Worm (Caenorhabditis elegans) whole organism, early embryonic: ENCODE measurements around the gene D1054.9.

ENCODE experiments used
- B0310.2 ChIP-seq: sonication (generic microtip); optimal IDR thresholded peaks from 2 replicates; lab custom pipeline; 2016; ENCODE audit warnings: mild to moderate bottlenecking, missing genetic modification characterization, missing compliant biosample characterization
- F13C5.2 ChIP-seq: sonication (generic microtip); optimal IDR thresholded peaks from 2 replicates; lab custom pipeline; 2017; ENCODE audit warnings: mild to moderate bottlenecking, missing genetic modification characterization, inconsistent platforms, missing compliant biosample characterization
- aly-1 ChIP-seq: sonication (generic microtip); optimal IDR thresholded peaks from 2 replicates; lab custom pipeline; 2016; ENCODE audit warnings: missing genetic modification characterization, missing compliant biosample characterization
- ama-1 ChIP-seq: fragments of 150-350 bp; optimal IDR thresholded peaks from 2 replicates; lab custom pipeline; 2014
- ceh-13 ChIP-seq: fragments of 200-800 bp; sonication (Bioruptor generic); optimal IDR thresholded peaks from 2 replicates; lab custom pipeline; 2018; ENCODE audit warnings: mild to moderate bottlenecking, missing genetic modification characterization, missing compliant biosample characterization
- ceh-36 ChIP-seq: sonication (generic microtip); optimal IDR thresholded peaks from 2 replicates; lab custom pipeline; 2016; ENCODE audit warnings: missing genetic modification characterization, inconsistent platforms, missing compliant biosample characterization
- ets-7 ChIP-seq: sonication (generic microtip); optimal IDR thresholded peaks from 2 replicates; lab custom pipeline; 2016; ENCODE audit warnings: missing genotype, missing genetic modification characterization, missing compliant biosample characterization
- flt-1 ChIP-seq: fragments of 200-800 bp; sonication (Bioruptor generic); IDR thresholded peaks from 2 replicates; pipeline ENCODE4 v1.3.6; 2022; ENCODE audit warnings: missing genetic modification characterization, missing compliant biosample characterization
- hmbx-1 ChIP-seq: sonication (generic microtip); optimal IDR thresholded peaks from 2 replicates; lab custom pipeline; 2016; ENCODE audit warnings: mild to moderate bottlenecking, missing genetic modification characterization, missing compliant biosample characterization
- hmg-4 ChIP-seq: fragments of 200-800 bp; sonication (Bioruptor generic); optimal IDR thresholded peaks from 2 replicates; lab custom pipeline; 2018; ENCODE audit warnings: mild to moderate bottlenecking, missing genetic modification characterization, missing compliant biosample characterization
- hnd-1 ChIP-seq: sonication (generic microtip); optimal IDR thresholded peaks from 2 replicates; lab custom pipeline; 2016; ENCODE audit warnings: missing genetic modification characterization, missing compliant biosample characterization
- pes-1 ChIP-seq: fragments of 200-800 bp; sonication (Bioruptor generic); IDR thresholded peaks from 2 replicates; pipeline ENCODE4 v1.3.6; 2022; ENCODE audit warnings: missing genetic modification reagents, missing genetic modification characterization, missing compliant biosample characterization
- scrt-1 ChIP-seq: fragments of 200-800 bp; sonication (Bioruptor generic); IDR thresholded peaks from 2 replicates; pipeline ENCODE4 v1.3.6; 2022; ENCODE audit warnings: missing genetic modification characterization, missing compliant biosample characterization
- sea-1 ChIP-seq: fragments of 200-800 bp; sonication (Bioruptor generic); conservative IDR thresholded peaks from 2 replicates; pipeline ENCODE4 v1.3.6; 2022; ENCODE audit warnings: missing genetic modification characterization, missing compliant biosample characterization
- tbx-11 ChIP-seq: fragments of 200-800 bp; sonication (Bioruptor generic); IDR thresholded peaks from 2 replicates; pipeline ENCODE4 v1.3.6; 2022; ENCODE audit warnings: missing genetic modification characterization, missing compliant biosample characterization
- tbx-37 ChIP-seq: fragments of 200-800 bp; sonication (Bioruptor generic); conservative IDR thresholded peaks from 2 replicates; pipeline ENCODE4 v1.3.6; 2022; ENCODE audit warnings: missing genetic modification reagents, missing genetic modification characterization, missing compliant biosample characterization
- tra-4 ChIP-seq: sonication (generic microtip); optimal IDR thresholded peaks from 2 replicates; lab custom pipeline; 2017; ENCODE audit warnings: missing genetic modification characterization, missing compliant biosample characterization

The D1054.9 gene

ce11 chrV:10802060-10802459, 11.2 kb upstream of the D1054.9 start:
- TF ChIP-seq tra-4 (tag; lab: Kevin White, UChicago), result no peak
- no peak for TF ChIP-seq B0310.2 (tag; lab: Kevin White, UChicago)
- no peak for TF ChIP-seq hmg-4 (GFP tag; lab: Kevin White, UChicago)
- no peak for TF ChIP-seq tbx-11
- TF ChIP-seq tbx-37 (GFP tag; lab: Robert Waterston, UW), result no peak
- TF ChIP-seq flt-1 (GFP tag; lab: Robert Waterston, UW), result no peak
- no peak for TF ChIP-seq aly-1 (tag; lab: Kevin White, UChicago)
- no peak for TF ChIP-seq ceh-36 (tag; lab: Kevin White, UChicago)
- TF ChIP-seq hmbx-1 (tag; lab: Kevin White, UChicago), result no peak
- TF ChIP-seq pes-1 (GFP tag; lab: Robert Waterston, UW), result no peak
- no peak for TF ChIP-seq sea-1 (GFP tag; lab: Robert Waterston, UW)
- TF ChIP-seq ama-1 (lab: Kevin White, UChicago), result no peak
- TF ChIP-seq hnd-1 (tag; lab: Kevin White, UChicago), result no peak
- TF ChIP-seq scrt-1 (GFP tag; lab: Robert Waterston, UW), result no peak
- TF ChIP-seq ceh-13 (GFP tag; lab: Kevin White, UChicago), result no peak
- TF ChIP-seq ets-7, result no peak
- no peak for TF ChIP-seq F13C5.2 (tag; lab: Kevin White, UChicago)

DNA sequence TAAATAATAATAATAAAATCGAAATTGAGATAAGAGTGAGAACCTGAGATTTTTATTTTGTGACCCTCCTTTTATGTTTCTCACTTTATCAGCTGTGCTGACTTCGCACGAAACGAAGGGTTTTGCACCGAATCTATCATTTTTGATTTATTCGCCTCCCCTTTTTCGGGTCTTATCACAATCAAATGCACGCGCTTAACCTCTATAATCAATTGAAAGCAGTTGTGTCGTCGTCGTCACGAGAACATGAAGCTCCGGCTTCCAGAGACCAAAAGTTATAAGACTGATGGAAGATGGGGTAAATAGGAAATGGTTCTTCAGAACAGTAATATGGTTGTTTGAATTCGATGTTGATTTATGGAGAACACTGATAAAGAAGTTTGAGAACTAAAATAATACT, 10.3 kb upstream of the D1054.9 start, which contains the start of gene D1054.18:
Gene D1054.18, minus strand, starts transcription at position 45 of the 400 bp plus-strand sequence.
- TF ChIP-seq ets-7, result no peak
- TF ChIP-seq tbx-11, result no peak
- no peak for TF ChIP-seq hmbx-1 (tag; lab: Kevin White, UChicago)
- no peak for TF ChIP-seq pes-1 (GFP tag; lab: Robert Waterston, UW)
- no peak for TF ChIP-seq hmg-4 (GFP tag; lab: Kevin White, UChicago)
- no peak for TF ChIP-seq ceh-36 (tag; lab: Kevin White, UChicago)

DNA sequence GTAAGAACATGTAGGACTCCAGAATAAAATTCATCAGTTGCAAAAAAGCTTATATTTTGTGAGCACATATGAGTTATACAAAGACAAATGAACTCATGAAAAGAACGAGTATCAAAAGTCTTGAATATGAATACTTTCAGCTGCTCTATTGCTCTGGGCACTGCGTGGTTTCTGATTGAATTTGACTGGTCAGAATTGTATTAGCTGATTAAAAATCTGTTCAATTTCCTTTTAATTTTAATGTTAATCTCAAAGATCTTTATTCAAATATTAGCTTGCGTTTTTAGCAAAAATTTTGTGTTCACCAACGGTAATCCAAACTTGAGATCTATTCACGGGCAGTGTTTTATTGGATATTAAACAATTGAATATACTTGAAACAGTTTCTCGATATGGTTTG, 7.2 kb upstream of the D1054.9 start, which contains the start of gene srh-184:
Gene srh-184, minus strand, starts transcription at position 101 of the 400 bp plus-strand sequence.
- no peak for TF ChIP-seq ceh-13 (GFP tag; lab: Kevin White, UChicago)
- no peak for TF ChIP-seq tbx-11
- no peak for TF ChIP-seq B0310.2 (tag; lab: Kevin White, UChicago)
- no peak for TF ChIP-seq tra-4 (tag; lab: Kevin White, UChicago)
- no peak for TF ChIP-seq F13C5.2 (tag; lab: Kevin White, UChicago)
- no peak for TF ChIP-seq ets-7
- TF ChIP-seq ceh-36 (tag; lab: Kevin White, UChicago), result no peak
- TF ChIP-seq sea-1 (GFP tag; lab: Robert Waterston, UW), result no peak
- TF ChIP-seq hmbx-1 (tag; lab: Kevin White, UChicago), result no peak
- TF ChIP-seq scrt-1 (GFP tag; lab: Robert Waterston, UW), result no peak
- TF ChIP-seq hnd-1 (tag; lab: Kevin White, UChicago), result no peak

DNA sequence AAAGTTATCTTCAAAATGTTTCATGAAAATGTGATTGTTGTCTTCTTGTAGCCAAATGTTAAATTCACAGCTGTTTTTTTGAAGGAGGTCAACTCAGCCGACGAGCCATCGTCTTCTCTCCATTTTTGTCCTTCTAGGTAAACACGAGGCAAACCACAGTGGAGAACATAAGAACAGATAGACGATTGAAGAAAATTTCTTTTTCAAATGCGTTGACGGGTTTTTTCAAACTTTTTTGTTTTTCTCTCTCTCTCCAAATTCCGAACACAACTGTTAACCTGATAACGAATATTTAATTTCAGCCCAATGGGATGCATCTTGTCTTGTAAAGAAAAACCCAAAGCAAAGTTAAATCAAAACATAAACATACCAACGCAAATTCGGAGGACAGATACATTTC, 4.6 kb upstream of the D1054.9 start, which contains the start of gene D1054.19:
Gene D1054.19, plus strand, starts transcription at position 301 of the 400 bp plus-strand sequence.
- TF ChIP-seq F13C5.2 (tag; lab: Kevin White, UChicago) (no peak), tra-4 (tag; lab: Kevin White, UChicago) (no peak), B0310.2 (tag; lab: Kevin White, UChicago) (no peak), hmbx-1 (tag; lab: Kevin White, UChicago) (no peak), ama-1 (lab: Kevin White, UChicago) (no peak), flt-1 (GFP tag; lab: Robert Waterston, UW) (no peak), scrt-1 (GFP tag; lab: Robert Waterston, UW) (no peak)

DNA sequence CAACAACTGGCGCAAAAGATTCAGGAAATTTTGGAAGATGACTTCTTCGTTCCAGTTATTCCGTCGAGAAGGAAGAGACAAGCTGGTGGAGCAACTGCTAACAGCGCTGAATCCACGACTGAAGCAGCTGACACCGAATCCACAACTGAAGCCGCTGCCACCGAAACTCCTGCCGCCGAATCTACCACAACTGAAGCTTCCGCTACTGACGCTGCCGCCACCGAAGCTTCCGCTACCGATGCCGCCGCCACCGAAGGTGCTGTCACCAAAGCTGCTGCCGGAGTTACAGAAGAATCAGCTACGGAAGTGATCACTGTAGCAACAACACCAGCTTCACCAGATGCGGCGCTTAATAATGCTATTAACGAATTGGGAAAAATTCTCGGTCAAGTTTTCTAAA, 3.6 kb upstream of the D1054.9 start:
- TF ChIP-seq ama-1 (lab: Kevin White, UChicago) (no peak), F13C5.2 (tag; lab: Kevin White, UChicago) (no peak)

DNA sequence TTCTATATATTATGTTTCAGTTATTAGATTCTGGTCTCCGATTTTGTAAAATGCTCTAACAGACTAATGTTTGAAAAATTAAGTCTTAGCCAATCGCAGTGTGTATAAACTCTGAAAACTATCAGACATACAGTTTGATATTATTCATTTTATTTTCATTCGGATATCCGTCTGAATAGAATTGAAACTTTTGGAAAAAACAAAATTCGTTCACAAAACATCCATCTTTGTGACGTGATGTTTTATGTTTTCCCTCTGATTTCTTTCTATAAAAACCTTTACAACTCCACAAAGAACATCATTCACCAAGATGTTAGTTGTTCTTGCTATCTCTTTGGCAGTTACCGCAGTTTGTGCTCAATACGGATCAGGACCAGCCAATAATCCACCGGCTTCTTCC, 2.6 kb upstream of the D1054.9 start, which contains the start of gene ule-3:
Gene ule-3, plus strand, starts transcription at position 301 of the 400 bp plus-strand sequence.
- TF ChIP-seq hmbx-1 (tag; lab: Kevin White, UChicago) (no peak), hnd-1 (tag; lab: Kevin White, UChicago) (no peak), tbx-11 (no peak), scrt-1 (GFP tag; lab: Robert Waterston, UW) (no peak), hmg-4 (GFP tag; lab: Kevin White, UChicago) (no peak), F13C5.2 (tag; lab: Kevin White, UChicago) (no peak), tra-4 (tag; lab: Kevin White, UChicago) (no peak), sea-1 (GFP tag; lab: Robert Waterston, UW) (no peak), pes-1 (GFP tag; lab: Robert Waterston, UW) (no peak), ets-7 (no peak), aly-1 (tag; lab: Kevin White, UChicago) (no peak)

DNA sequence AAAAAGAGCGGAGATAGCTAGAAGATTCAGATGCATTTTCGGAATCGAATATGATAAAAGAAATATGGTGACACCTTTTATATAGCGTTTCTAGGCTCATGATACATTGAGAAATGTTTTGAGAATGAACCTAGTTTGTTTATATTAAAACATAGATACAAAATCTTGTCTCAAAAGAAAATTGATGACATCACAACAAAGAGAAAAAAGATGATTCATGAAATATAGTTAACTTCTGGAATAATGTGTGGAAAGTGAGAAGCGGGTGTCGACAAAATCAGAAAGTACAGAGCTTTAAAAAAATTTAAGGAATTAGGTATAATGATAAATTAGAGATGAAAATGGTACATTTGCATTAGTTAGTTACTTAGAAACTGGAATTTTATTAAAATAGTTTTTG, 1.9 kb upstream of the D1054.9 start, which contains the start of gene D1054.10:
Gene D1054.10, minus strand, starts transcription at position 101 of the 400 bp plus-strand sequence.
- TF ChIP-seq ceh-36 (tag; lab: Kevin White, UChicago) (no peak), F13C5.2 (tag; lab: Kevin White, UChicago) (no peak), ama-1 (lab: Kevin White, UChicago) (no peak), tbx-11 (no peak)

DNA sequence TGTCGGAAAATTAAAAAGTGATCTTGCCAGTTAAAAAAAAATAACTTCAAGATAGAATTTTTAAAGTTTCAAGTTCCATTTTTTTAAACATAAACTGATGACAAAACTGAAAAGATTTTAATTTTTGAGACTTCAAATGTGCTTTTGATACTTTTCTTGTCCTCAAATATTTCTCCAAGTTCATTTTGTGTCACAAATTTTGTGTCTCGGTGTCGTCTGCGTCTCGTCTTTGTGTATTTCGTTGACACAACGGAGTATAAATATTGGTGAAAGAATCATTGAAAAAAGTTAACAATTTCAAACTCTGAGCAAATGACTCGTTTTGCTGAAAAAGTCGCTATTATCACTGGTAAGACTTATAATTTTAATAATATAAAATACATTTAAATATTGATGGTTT, 6.8 kb downstream of the D1054.9 start, which contains the start of gene D1054.8:
Gene D1054.8, plus strand, starts transcription at position 301 of the 400 bp plus-strand sequence.
- TF ChIP-seq flt-1 (GFP tag; lab: Robert Waterston, UW) (no peak), aly-1 (tag; lab: Kevin White, UChicago) (no peak), ama-1 (lab: Kevin White, UChicago) (no peak), sea-1 (GFP tag; lab: Robert Waterston, UW) (no peak), ets-7 (no peak), scrt-1 (GFP tag; lab: Robert Waterston, UW) (no peak), hnd-1 (tag; lab: Kevin White, UChicago) (no peak), F13C5.2 (tag; lab: Kevin White, UChicago) (no peak), pes-1 (GFP tag; lab: Robert Waterston, UW) (no peak), tbx-11 (no peak), B0310.2 (tag; lab: Kevin White, UChicago) (no peak)
